Worm (Caenorhabditis elegans) whole organism, mixed stage, embryonic: Measurements from ENCODE around the gene nhr-157.

ENCODE experiments used
- blmp-1 ChIP-seq: fragments of 150-350 bp; optimal IDR thresholded peaks from 2 replicates; lab custom pipeline; 2014; ENCODE audit warnings: missing biosample characterization, missing genetic modification characterization
- elt-1 ChIP-seq: sonication (generic microtip); optimal IDR thresholded peaks from 2 replicates; lab custom pipeline; 2017; ENCODE audit warnings: missing genetic modification characterization, mild to moderate bottlenecking, missing compliant biosample characterization, antibody characterized with exemption, moderate library complexity, borderline replicate concordance; ENCODE audit not compliant: insufficient read depth
- elt-3 ChIP-seq: fragments of 150-350 bp; optimal IDR thresholded peaks from 2 replicates; lab custom pipeline; 2014; ENCODE audit warnings: missing biosample characterization, missing genetic modification characterization
- mab-5 ChIP-seq: fragments of 150-350 bp; optimal IDR thresholded peaks from 2 replicates; lab custom pipeline; 2014; ENCODE audit warnings: missing biosample characterization, missing genetic modification characterization
- mep-1 ChIP-seq: fragments of 150-350 bp; optimal IDR thresholded peaks from 2 replicates; lab custom pipeline; 2017; ENCODE audit warnings: missing biosample characterization, missing genetic modification reagents, missing genetic modification characterization, inconsistent platforms
- nhr-12 ChIP-seq: fragments of 150-350 bp; optimal IDR thresholded peaks from 2 replicates; lab custom pipeline; 2014; ENCODE audit warnings: missing biosample characterization, missing genetic modification characterization
- nhr-237 ChIP-seq: fragments of 150-350 bp; optimal IDR thresholded peaks from 2 replicates; lab custom pipeline; 2014; ENCODE audit warnings: missing biosample characterization, missing genetic modification characterization
- nhr-76 ChIP-seq: sonication (generic microtip); optimal IDR thresholded peaks from 2 replicates; lab custom pipeline; 2017; ENCODE audit warnings: missing biosample characterization, missing genetic modification characterization
- sem-2 ChIP-seq: fragments of 200-800 bp; sonication (Bioruptor generic); optimal IDR thresholded peaks from 2 replicates; lab custom pipeline; 2018; ENCODE audit warnings: mild to moderate bottlenecking, missing genetic modification characterization, missing compliant biosample characterization
- snpc-4 ChIP-seq: fragments of 150-350 bp; optimal IDR thresholded peaks from 2 replicates; lab custom pipeline; 2014; ENCODE audit warnings: missing biosample characterization, missing genetic modification characterization
- sptf-1 ChIP-seq: sonication (generic microtip); optimal IDR thresholded peaks from 2 replicates; lab custom pipeline; 2017; ENCODE audit warnings: mild to moderate bottlenecking, missing genetic modification characterization, moderate library complexity, missing compliant biosample characterization

DNA sequence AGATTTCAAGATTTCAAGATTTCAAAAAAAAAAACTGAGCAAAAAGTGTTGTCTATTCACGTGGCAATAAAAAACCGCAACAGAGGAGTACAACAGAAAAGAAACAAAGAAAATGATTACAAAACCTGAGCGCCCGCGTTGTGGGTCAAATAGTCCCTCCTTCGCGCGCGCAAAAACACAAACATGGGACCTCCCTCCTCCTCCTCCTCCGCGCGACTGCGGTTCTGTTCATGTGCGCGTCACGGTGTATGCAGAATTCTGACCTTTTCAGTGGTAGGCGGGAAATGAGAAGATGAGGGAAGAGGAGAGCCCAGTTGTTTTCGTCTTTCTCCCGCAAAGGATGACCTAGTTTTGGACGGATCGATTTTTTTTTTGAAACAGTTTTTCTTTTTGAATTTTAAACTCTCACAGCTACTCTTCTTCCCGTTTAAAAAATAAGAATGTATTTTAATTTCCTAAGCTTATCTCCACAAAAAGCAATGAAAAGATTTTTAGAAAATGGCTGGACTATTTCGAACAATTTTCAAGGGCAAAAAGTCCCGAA lies 23.6 kb upstream of the nhr-157 start, which contains the start of gene C17E7.4:
- TF ChIP-seq elt-1 (tag; lab: Kevin White, UChicago) (no peak), blmp-1 (tag; lab: Kevin White, UChicago) (no peak), elt-3 (no peak), nhr-76 (tag; lab: Kevin White, UChicago) (no peak), nhr-237 (tag; lab: Kevin White, UChicago) (no peak), nhr-12 (tag; lab: Kevin White, UChicago) (no peak), sptf-1 (tag; lab: Kevin White, UChicago) (no peak), mab-5 (tag; lab: Kevin White, UChicago) (no peak), snpc-4 (tag; lab: Kevin White, UChicago) (no peak), sem-2 (GFP tag; lab: Kevin White, UChicago) (no peak), mep-1 (no peak)
